Fruit fly (Drosophila melanogaster): ENCODE data around the gene Frq1.

Gene Frq1

dm6 chrX:18179372-18179771 lies 24.2 kb downstream of the Frq1 start, which contains the start of gene Andorra (continued):
- TF ChIP-seq CG11456 (GFP tag; IDR thresholded peaks at IDR 0.05): no peak
- no peak for TF ChIP-seq CG13775 (GFP tag; optimal IDR thresholded peaks at IDR 0.05)
- no peak for TF ChIP-seq shn (GFP tag; optimal IDR thresholded peaks at IDR 0.05)
- no peak for TF ChIP-seq CG2712 (tag; optimal IDR thresholded peaks at IDR 0.05)
- TF ChIP-seq Ada2b (GFP tag; IDR thresholded peaks at IDR 0.05): no peak
- no peak for TF ChIP-seq Opbp (GFP tag; IDR thresholded peaks at IDR 0.05; ENCODE audit: partially characterized antibody)

- no peak for TF ChIP-seq Xbp1 (GFP tag; optimal IDR thresholded peaks at IDR 0.05)
- TF ChIP-seq abd-A (tag; optimal IDR thresholded peaks at IDR 0.05): peak; percentile 77
- no peak for TF ChIP-seq CG10431 (GFP tag; optimal IDR thresholded peaks at IDR 0.05)
- TF ChIP-seq CG13894 (tag; optimal IDR thresholded peaks at IDR 0.05): peak; percentile 97
- TF ChIP-seq Stat92E (GFP tag; optimal IDR thresholded peaks at IDR 0.05): no peak
- no peak for TF ChIP-seq slou (GFP tag; optimal IDR thresholded peaks at IDR 0.05)
- TF ChIP-seq CG10654 (GFP tag; optimal IDR thresholded peaks at IDR 0.05): no peak
- no peak for TF ChIP-seq HHEX (GFP tag; optimal IDR thresholded peaks at IDR 0.05)
- no peak for TF ChIP-seq z (GFP tag; IDR thresholded peaks at IDR 0.05)
- no peak for TF ChIP-seq CG18619 (GFP tag; optimal IDR thresholded peaks at IDR 0.05)
- TF ChIP-seq gem (tag; optimal IDR thresholded peaks at IDR 0.05): no peak
- no peak for TF ChIP-seq D19B (GFP tag; optimal IDR thresholded peaks at IDR 0.05)
- no peak for TF ChIP-seq onecut (GFP tag; IDR thresholded peaks at IDR 0.05)
Measured at dm6 chrX:18181152-18181551, 26.0 kb downstream of the Frq1 start.

- TF ChIP-seq ERR (GFP tag; optimal IDR thresholded peaks at IDR 0.05) (no peak), ttk (GFP tag; IDR thresholded peaks at IDR 0.05) (no peak), chm (GFP tag; IDR thresholded peaks at IDR 0.05) (no peak), CG5953 (GFP tag; IDR thresholded peaks at IDR 0.05) (no peak), BtbVII (GFP tag; optimal IDR thresholded peaks at IDR 0.05) (no peak), CG13775 (GFP tag; optimal IDR thresholded peaks at IDR 0.05) (peak; percentile 17), Xbp1 (GFP tag; optimal IDR thresholded peaks at IDR 0.05) (no peak), klu (GFP tag; IDR thresholded peaks at IDR 0.05) (no peak), Gsc (GFP tag; IDR thresholded peaks at IDR 0.05) (no peak), scrt (GFP tag; optimal IDR thresholded peaks at IDR 0.05) (peak; percentile 25), Ets65A (GFP tag) (no peak), dati (GFP tag; IDR thresholded peaks at IDR 0.05) (no peak), CG13894 (tag; optimal IDR thresholded peaks at IDR 0.05) (peak; percentile 14), CG7928 (GFP tag; optimal IDR thresholded peaks at IDR 0.05) (no peak), Lhr (GFP tag; optimal IDR thresholded peaks at IDR 0.05) (no peak), grn (GFP tag; optimal IDR thresholded peaks at IDR 0.05) (no peak), Atf-2 (GFP tag; optimal IDR thresholded peaks at IDR 0.05) (no peak), Side (GFP tag; optimal IDR thresholded peaks at IDR 0.05) (no peak), esg (GFP tag; conservative IDR thresholded peaks at IDR 0.05) (no peak), stwl (tag; optimal IDR thresholded peaks at IDR 0.05) (no peak), CG42726 (GFP tag; IDR thresholded peaks at IDR 0.05; ENCODE audit: partially characterized antibody) (no peak), CG11398 (GFP tag; optimal IDR thresholded peaks at IDR 0.05) (no peak), CG16863 (GFP tag; optimal IDR thresholded peaks at IDR 0.05) (no peak), jumu (GFP tag; optimal IDR thresholded peaks at IDR 0.05) (no peak), chinmo (GFP tag; IDR thresholded peaks at IDR 0.05; ENCODE audit: partially characterized antibody) (0 out of 4 replicates have a peak, but pooled peaks have one; percentile 26), gce (GFP tag; IDR thresholded peaks at IDR 0.05) (no peak), sc (optimal IDR thresholded peaks at IDR 0.05) (no peak), sc (GFP tag; optimal IDR thresholded peaks at IDR 0.05) (no peak), Xrp1 (GFP tag; IDR thresholded peaks at IDR 0.05) (no peak), hkb (optimal IDR thresholded peaks at IDR 0.05) (no peak), hkb (GFP tag; IDR thresholded peaks at IDR 0.05) (no peak), CG31365 (tag; optimal IDR thresholded peaks at IDR 0.05) (no peak), CG15514 (GFP tag; optimal IDR thresholded peaks at IDR 0.05) (peak; percentile 30), Dbx (GFP tag; IDR thresholded peaks at IDR 0.05) (no peak)
Measured at dm6 chrX:18185944-18186343, 30.8 kb downstream of the Frq1 start.

Data from whole organism, embryonic.